Fruit fly (Drosophila melanogaster): Measurements from ENCODE around the gene Df31.

The Df31 gene

DNA sequence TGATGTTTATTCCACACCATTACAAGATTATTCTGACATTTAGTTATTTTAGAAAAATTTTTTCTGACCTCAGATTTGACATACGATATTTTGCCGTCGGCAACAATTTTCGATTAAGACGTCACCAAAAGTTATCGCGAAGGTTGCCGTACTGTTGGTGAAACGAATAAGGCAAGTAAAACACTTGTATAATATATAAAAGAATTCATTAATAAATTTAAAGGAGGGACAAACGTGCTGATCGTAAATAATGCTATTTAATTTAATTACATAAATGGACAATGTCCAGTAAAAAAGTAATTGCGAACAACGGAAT, 5.3 kb downstream of the Df31 start:
- no peak for TF ChIP-seq Sin3A (optimal IDR thresholded peaks at IDR 0.05)
- no peak for TF ChIP-seq psq (optimal IDR thresholded peaks at IDR 0.05)
- TF ChIP-seq insv (optimal IDR thresholded peaks at IDR 0.05) = no peak
- no peak for TF ChIP-seq ttk (optimal IDR thresholded peaks at IDR 0.05)
- TF ChIP-seq Myc (optimal IDR thresholded peaks at IDR 0.05) = no peak
- TF ChIP-seq h (optimal IDR thresholded peaks at IDR 0.05) = no peak

DNA sequence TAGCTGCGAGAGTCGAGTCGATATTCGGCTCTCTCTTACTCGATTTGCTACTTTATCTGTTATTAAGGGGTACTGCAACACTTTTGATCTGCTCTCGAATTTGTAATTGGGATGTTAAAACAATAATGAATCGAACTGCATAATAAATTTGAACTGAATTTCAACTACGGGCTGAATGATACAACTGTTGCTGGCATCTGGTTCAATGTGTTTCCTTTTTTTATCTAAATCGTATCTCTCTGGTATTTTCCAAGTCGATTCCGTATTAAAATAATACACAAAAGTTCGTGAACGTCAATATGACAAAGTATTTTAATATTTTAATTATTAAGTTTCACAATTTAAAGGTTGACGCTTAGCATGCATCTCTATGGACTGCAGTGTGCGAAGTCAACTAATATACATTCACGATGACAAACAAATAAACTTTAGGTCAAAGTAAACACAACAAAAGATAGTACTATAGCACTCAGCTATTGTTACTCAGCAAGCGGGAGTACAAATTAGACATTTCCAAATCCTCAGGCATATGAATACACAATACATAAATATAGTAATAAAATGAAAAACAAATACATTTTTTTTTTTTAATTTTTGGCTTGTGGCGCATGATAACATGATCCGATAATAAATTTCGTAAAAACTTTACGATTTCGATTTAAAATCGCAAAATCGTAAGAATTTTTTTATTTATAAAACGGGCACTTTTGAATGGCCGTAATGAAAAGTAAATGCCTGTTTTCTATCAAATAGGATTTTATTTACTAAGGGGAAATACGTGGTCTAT, 5.9 kb downstream of the Df31 start, which contains the start of gene CG2201:
TSS of gene CG2201 (minus strand) at position 396 of the 787 bp plus-strand sequence.
- TF ChIP-seq psq (optimal IDR thresholded peaks at IDR 0.05) (no peak), ttk (optimal IDR thresholded peaks at IDR 0.05) (no peak), Myc (optimal IDR thresholded peaks at IDR 0.05) (no peak), h (optimal IDR thresholded peaks at IDR 0.05) (no peak), insv (optimal IDR thresholded peaks at IDR 0.05) (no peak), Sin3A (optimal IDR thresholded peaks at IDR 0.05) (no peak)

DNA sequence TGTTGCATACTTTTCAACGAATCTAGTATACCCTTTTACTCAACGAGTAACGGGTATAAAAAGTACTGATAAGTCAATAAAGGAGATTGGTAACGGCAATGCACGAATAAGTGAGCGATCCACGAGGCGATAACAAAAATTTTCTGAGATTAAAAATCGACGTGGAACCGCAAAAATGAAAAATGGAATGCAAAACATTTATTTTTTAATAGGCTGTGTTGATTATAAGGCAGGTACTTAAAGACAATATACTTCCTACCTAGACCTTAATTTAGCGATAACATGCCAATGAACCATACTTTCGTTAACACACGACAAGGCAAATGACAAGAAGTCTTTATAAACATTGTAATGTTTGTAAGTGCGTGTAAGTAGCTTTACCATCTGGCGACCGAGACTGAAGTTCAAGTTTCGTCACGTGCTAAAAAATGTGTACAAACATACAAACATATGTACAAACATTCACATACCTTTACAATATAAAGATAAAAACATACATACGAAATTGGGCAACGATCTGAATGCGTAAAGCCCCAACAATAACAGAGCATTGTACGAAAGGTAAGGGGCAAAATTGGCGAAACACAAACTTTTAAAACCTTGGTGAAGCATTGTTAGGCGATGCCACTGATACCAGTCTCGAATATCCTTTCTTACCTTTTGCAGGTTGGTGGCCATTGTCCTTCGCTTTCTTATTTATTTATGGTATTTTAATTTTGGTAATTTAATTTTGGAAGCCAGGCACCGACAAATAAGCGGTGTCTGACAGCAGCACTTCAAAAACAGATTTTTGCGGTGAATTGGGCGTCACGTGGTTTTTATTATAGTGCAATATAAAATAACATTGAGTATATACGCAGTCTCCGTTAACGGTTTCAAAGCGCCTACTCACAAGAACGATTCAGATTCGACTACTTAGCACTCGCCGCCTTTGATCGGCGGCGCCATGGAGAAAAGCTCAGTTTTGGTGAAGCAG, 6.7 kb downstream of the Df31 start:
- TF ChIP-seq Myc (optimal IDR thresholded peaks at IDR 0.05) (no peak), insv (optimal IDR thresholded peaks at IDR 0.05) (no peak), Sin3A (optimal IDR thresholded peaks at IDR 0.05) (no peak)

DNA sequence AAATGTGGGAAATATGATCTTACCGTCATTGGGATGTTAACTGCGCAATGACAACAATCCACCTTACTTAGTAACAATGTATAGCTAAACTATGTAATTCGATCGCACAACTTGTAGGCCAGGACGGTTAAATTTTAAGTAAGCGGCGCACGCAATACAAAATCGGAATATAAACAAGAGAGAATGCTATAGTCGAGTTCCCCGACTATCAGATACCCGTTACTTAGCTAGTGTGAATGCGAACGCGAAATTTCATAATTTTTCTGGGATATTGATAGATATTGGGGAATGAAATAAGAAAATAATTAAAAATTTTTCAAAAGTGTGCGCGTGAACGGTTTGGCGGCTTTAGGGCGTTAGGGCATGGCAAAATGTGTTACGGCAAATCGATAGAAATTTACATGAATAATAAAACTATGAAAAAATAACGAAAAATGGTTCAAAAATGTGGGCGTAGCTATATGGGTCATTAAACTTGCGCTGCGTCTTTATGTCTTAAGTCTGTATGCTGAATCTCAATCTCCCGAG, 7.6 kb downstream of the Df31 start:
- TF ChIP-seq Sin3A (optimal IDR thresholded peaks at IDR 0.05) (no peak), psq (optimal IDR thresholded peaks at IDR 0.05) (no peak), ttk (optimal IDR thresholded peaks at IDR 0.05) (no peak)

DNA sequence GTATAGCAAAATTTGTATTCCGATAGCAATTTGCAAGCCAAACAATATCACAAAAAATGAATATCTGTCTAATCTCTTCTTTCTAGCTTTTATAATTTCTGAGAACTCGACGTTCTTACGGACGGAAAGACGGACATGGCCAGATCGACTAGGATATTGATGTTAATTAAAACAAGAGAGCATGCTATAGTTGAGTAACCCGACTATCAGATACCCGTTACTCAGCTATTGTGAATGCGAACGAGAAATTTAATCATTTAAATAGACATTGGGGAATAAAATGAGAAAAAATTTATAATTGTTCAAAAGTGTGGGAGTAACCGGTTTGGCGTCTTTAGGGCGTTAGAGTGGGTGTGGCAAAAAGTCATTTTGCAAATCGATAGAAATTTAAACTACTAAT, 9.2 kb downstream of the Df31 start:
- TF ChIP-seq insv (optimal IDR thresholded peaks at IDR 0.05) = no peak

DNA sequence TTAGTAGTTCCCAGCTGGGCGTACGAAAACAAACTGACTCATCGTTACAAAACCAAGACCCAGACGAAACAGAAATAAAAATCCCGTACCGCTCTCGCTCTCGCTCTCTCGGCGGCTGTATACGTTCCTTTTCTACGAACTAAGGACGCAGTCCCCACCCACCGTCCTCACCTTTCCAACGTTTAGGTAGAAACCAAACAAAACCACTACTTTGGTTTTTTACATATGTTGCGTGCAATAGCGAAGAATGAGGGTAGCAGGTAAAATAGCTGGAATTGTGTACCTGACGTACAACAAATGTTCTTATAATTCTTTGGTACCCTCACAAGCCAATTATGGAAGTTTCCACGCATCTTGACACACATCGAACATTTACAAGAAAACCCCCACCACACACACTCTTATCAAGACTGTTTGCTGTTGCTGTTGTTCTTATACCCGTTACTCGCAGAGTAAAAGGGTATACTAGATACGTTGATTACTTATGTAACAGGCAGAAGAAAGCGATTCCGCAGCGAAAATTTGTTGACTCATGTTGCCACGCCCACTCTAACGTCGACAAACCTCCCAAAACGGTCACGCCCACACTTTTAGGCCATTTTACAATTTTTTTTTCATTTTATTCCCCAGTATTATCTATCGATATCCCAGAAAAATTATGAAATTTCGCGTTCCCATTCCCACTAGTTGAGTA, 10.8 kb downstream of the Df31 start:
- TF ChIP-seq insv (optimal IDR thresholded peaks at IDR 0.05) = no peak
- no peak for TF ChIP-seq ttk (optimal IDR thresholded peaks at IDR 0.05)
- TF ChIP-seq Sin3A (optimal IDR thresholded peaks at IDR 0.05) = no peak
- TF ChIP-seq Myc (optimal IDR thresholded peaks at IDR 0.05) = no peak
- TF ChIP-seq h (optimal IDR thresholded peaks at IDR 0.05) = no peak
- no peak for TF ChIP-seq psq (optimal IDR thresholded peaks at IDR 0.05)

DNA sequence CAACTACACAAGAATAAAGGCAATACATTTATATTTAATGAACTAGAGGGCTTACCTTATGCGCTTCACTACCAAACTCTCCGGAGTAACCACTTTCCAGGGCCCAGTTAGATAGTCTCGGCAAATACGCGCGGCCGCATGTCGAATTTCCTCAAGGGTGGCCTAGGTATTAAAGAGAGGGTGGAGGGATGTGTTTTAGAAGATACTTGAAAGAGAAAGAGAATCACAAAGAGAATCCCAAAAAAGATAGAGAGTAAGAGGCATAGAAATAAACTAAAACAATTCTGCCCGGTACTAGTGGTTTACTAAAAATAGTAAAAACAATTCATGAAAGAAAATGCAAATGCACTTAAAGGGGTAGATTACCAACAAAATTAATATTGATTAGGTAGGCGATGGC, 11.8 kb downstream of the Df31 start:
- TF ChIP-seq h (optimal IDR thresholded peaks at IDR 0.05) (no peak), psq (optimal IDR thresholded peaks at IDR 0.05) (no peak), Sin3A (optimal IDR thresholded peaks at IDR 0.05) (no peak), Myc (optimal IDR thresholded peaks at IDR 0.05) (no peak), insv (optimal IDR thresholded peaks at IDR 0.05) (no peak), ttk (optimal IDR thresholded peaks at IDR 0.05) (no peak)

DNA sequence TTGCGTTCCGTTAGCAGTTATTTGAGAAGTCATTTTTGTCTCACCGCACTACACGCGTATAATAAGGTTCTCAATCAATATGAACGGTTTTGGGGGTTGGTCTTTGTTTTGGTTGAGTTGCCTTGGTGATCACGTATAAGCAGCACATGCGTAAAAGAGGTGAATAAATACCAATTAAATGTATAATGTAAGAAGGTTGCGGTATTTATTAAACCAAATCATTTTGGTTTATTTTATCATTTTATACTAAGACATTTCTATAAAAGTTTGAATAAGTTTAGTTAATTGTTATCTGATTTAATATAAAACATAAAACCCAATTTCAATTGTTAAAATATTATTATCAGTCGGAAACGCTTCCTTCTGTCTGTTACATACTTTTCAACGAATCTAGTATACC, 40.4 kb downstream of the Df31 start, which contains the start of gene nompB:
TSS of gene nompB (minus strand) at position 101 of the 400 bp plus-strand sequence.
- TF ChIP-seq Myc (optimal IDR thresholded peaks at IDR 0.05) = no peak
- no peak for TF ChIP-seq h (optimal IDR thresholded peaks at IDR 0.05)
- no peak for TF ChIP-seq insv (optimal IDR thresholded peaks at IDR 0.05)
- no peak for TF ChIP-seq ttk (optimal IDR thresholded peaks at IDR 0.05)
- TF ChIP-seq Sin3A (optimal IDR thresholded peaks at IDR 0.05) = no peak
- TF ChIP-seq psq (optimal IDR thresholded peaks at IDR 0.05) = no peak

All from Kc167 (cell line).